Worm (Caenorhabditis elegans) whole organism, L2 larva: Measurements from ENCODE around the gene F14D7.12.

Experiments used
- C34F6.9 ChIP-seq: fragments of 150-350 bp; optimal IDR thresholded peaks from 2 replicates; lab custom pipeline; 2014; ENCODE audit warnings: missing biosample characterization, missing genetic modification characterization
- F13H6.1 ChIP-seq: sonication (generic microtip); optimal IDR thresholded peaks from 2 replicates; lab custom pipeline; 2016; ENCODE audit warnings: missing genetic modification characterization, missing compliant biosample characterization
- Y55F3AM.14 ChIP-seq: fragments of 200-800 bp; sonication (Bioruptor generic); optimal IDR thresholded peaks from 2 replicates; lab custom pipeline; 2018; ENCODE audit warnings: mild to moderate bottlenecking, missing genetic modification characterization, missing compliant biosample characterization
- alr-1 ChIP-seq: fragments of 150-350 bp; optimal IDR thresholded peaks from 2 replicates; lab custom pipeline; 2014; ENCODE audit warnings: missing biosample characterization, missing genetic modification characterization
- aly-2 ChIP-seq: fragments of 150-350 bp; optimal IDR thresholded peaks from 2 replicates; lab custom pipeline; 2014; ENCODE audit warnings: missing biosample characterization, missing genetic modification characterization
- ama-1 ChIP-seq: fragments of 150-350 bp; optimal IDR thresholded peaks from 2 replicates; lab custom pipeline; 2018; ENCODE audit warnings: inconsistent platforms
- blmp-1 ChIP-seq: sonication (generic microtip); optimal IDR thresholded peaks from 2 replicates; lab custom pipeline; 2017; ENCODE audit warnings: missing genetic modification characterization, mild to moderate bottlenecking, missing compliant biosample characterization, antibody characterized with exemption, moderate library complexity; ENCODE audit not compliant: insufficient read depth
- ceh-82 ChIP-seq: fragments of 150-350 bp; optimal IDR thresholded peaks from 2 replicates; lab custom pipeline; 2014; ENCODE audit warnings: missing biosample characterization, missing genetic modification characterization
- crh-2 ChIP-seq: sonication (generic microtip); optimal IDR thresholded peaks from 2 replicates; lab custom pipeline; 2017; ENCODE audit warnings: missing biosample characterization, missing genetic modification characterization
- dmd-4 ChIP-seq: sonication (generic microtip); optimal IDR thresholded peaks from 2 replicates; lab custom pipeline; 2017; ENCODE audit warnings: missing biosample characterization, missing genetic modification characterization
- fos-1 ChIP-seq: fragments of 150-350 bp; optimal IDR thresholded peaks from 2 replicates; lab custom pipeline; 2014; ENCODE audit warnings: missing biosample characterization, missing genetic modification characterization
- gmeb-1 ChIP-seq: fragments of 150-350 bp; optimal IDR thresholded peaks from 2 replicates; lab custom pipeline; 2014; ENCODE audit warnings: missing biosample characterization, missing genetic modification characterization
- lin-13 ChIP-seq: fragments of 150-350 bp; optimal IDR thresholded peaks from 2 replicates; lab custom pipeline; 2014; ENCODE audit warnings: missing biosample characterization, missing genetic modification reagents, missing genetic modification characterization
- lsy-2 ChIP-seq, 2 experiments: fragments of 150-350 bp in 1 of 2; sonication (generic microtip) in 1 of 2; optimal IDR thresholded peaks; 2 replicates each; lab custom pipeline; 2014 to 2017; ENCODE audit warnings: missing biosample characterization in 2 of 2, missing genetic modification characterization in 2 of 2
- mdl-1 ChIP-seq, 2 experiments: fragments of 150-350 bp in 1 of 2; sonication (generic microtip) in 1 of 2; optimal IDR thresholded peaks; 2 replicates each; lab custom pipeline; 2017; ENCODE audit warnings: missing biosample characterization in 2 of 2, missing genetic modification characterization in 2 of 2
- nhr-10 ChIP-seq: sonication (generic microtip); optimal IDR thresholded peaks from 2 replicates; lab custom pipeline; 2017; ENCODE audit warnings: missing biosample characterization, missing genetic modification characterization
- nhr-129 ChIP-seq: fragments of 150-350 bp; optimal IDR thresholded peaks from 2 replicates; lab custom pipeline; 2014; ENCODE audit warnings: missing biosample characterization, missing genetic modification characterization
- nhr-21 ChIP-seq: fragments of 150-350 bp; optimal IDR thresholded peaks from 2 replicates; lab custom pipeline; 2014; ENCODE audit warnings: missing biosample characterization, missing genetic modification characterization
- nhr-25 ChIP-seq: fragments of 150-350 bp; sonication (generic microtip); optimal IDR thresholded peaks from 3 replicates; lab custom pipeline; 2014; ENCODE audit warnings: missing biosample characterization, missing genetic modification characterization
- nhr-6 ChIP-seq: fragments of 150-350 bp; optimal IDR thresholded peaks from 2 replicates; lab custom pipeline; 2014; ENCODE audit warnings: missing biosample characterization, missing genetic modification characterization
- sem-4 ChIP-seq: fragments of 150-350 bp; optimal IDR thresholded peaks from 2 replicates; lab custom pipeline; 2014; ENCODE audit warnings: missing biosample characterization, missing genetic modification reagents, missing genetic modification characterization
- skn-1 ChIP-seq: sonication (generic microtip); optimal IDR thresholded peaks from 2 replicates; lab custom pipeline; 2017; ENCODE audit warnings: missing biosample characterization, missing genetic modification characterization
- sma-9 ChIP-seq, 2 experiments: fragments of 150-350 bp in 1 of 2; sonication (generic microtip) in 1 of 2; optimal IDR thresholded peaks; 2 replicates each; lab custom pipeline; 2014 to 2016; ENCODE audit warnings: missing genetic modification characterization in 2 of 2, mild to moderate bottlenecking in 1 of 2, missing biosample characterization in 1 of 2, missing compliant biosample characterization in 1 of 2, missing genetic modification reagents in 1 of 2, moderate library complexity in 1 of 2
- snpc-4 ChIP-seq: fragments of 150-350 bp; optimal IDR thresholded peaks from 2 replicates; lab custom pipeline; 2014; ENCODE audit warnings: missing biosample characterization, missing genetic modification characterization
- unc-55 ChIP-seq: fragments of 150-350 bp; sonication (generic microtip); optimal IDR thresholded peaks from 3 replicates; lab custom pipeline; 2014; ENCODE audit warnings: missing biosample characterization, missing genetic modification reagents, missing genetic modification characterization
- unc-62 ChIP-seq: fragments of 150-350 bp; optimal IDR thresholded peaks from 2 replicates; lab custom pipeline; 2014; ENCODE audit warnings: missing biosample characterization, missing genetic modification reagents, missing genetic modification characterization
- ztf-11 ChIP-seq: sonication (generic microtip); optimal IDR thresholded peaks from 2 replicates; lab custom pipeline; 2017; ENCODE audit warnings: missing biosample characterization, missing genetic modification characterization

F14D7.12 gene

DNA sequence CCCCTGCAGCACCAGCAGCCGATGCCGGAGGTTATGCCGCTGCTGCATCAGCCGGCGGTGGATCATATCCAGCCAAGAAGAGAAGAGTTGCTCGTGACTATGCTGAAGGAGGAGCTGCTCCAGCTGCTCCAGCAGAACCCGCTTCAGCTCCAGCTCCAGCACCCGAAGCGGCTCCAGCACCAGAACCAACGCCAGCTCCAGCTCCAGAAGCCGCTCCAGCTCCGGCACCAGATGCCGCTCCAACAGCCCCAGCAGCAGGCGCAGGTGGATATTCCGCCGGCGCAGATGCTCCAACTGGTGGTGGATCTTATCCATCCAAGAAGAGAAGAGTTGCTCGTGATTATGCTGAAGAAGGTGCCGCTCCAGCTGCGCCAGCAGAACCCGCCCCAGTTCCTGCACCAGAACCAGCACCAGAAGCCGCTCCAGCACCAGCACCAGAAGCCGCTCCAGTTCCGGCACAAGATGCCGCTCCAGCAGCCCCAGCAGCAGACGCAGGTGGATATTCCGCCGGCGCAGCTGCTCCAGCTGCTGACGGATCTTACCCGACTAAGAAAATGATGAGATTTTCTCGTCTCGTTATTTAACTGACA, 21.0 kb downstream of the F14D7.12 start:
- peak; percentile 11 for TF ChIP-seq Y55F3AM.14
- TF ChIP-seq F13H6.1 (tag; lab: Kevin White, UChicago), result no peak
- no peak for TF ChIP-seq ceh-82
- TF ChIP-seq, all 48 proteins: peak for 1

- TF ChIP-seq mdl-1 (tag; optimal IDR thresholded peaks at IDR 0.05; lab: Kevin White, UChicago) (no peak), fos-1 (tag; lab: Kevin White, UChicago) (peak; percentile 1), nhr-25 (tag; lab: Kevin White, UChicago) (peak; percentile 1), skn-1 (tag; lab: Kevin White, UChicago) (no peak), ama-1 (lab: Kevin White, UChicago) (peak; percentile 59), snpc-4 (tag; lab: Kevin White, UChicago) (peak; percentile 46), alr-1 (tag; lab: Kevin White, UChicago) (no peak), crh-2 (peak; percentile 56), nhr-129 (tag; lab: Kevin White, UChicago) (peak; percentile 65), blmp-1 (tag; lab: Kevin White, UChicago) (no peak), sem-4 (tag; lab: Kevin White, UChicago) (peak; percentile 25), nhr-10 (tag; lab: Kevin White, UChicago) (no peak), sma-9 (GFP tag; optimal IDR thresholded peaks at IDR 0.05; lab: Kevin White, UChicago) (peak; percentile 27), sma-9 (tag; optimal IDR thresholded peaks at IDR 0.05; lab: Kevin White, UChicago) (no peak), ztf-11 (tag; lab: Kevin White, UChicago) (no peak), F13H6.1 (tag; lab: Kevin White, UChicago) (peak; percentile 15), lin-13 (GFP tag; lab: Kevin White, UChicago) (peak; percentile 25), lsy-2 (tag; optimal IDR thresholded peaks at IDR 0.05; lab: Kevin White, UChicago) (peak in 1 of 2 experiments; percentile 62), unc-55 (GFP tag; lab: Kevin White, UChicago) (peak; percentile 62), unc-62 (GFP tag; lab: Kevin White, UChicago) (no peak), C34F6.9 (tag; lab: Kevin White, UChicago) (peak; percentile 83), gmeb-1 (tag; lab: Kevin White, UChicago) (peak; percentile 23)
These were observed 22.9 kb downstream of the F14D7.12 start, which contains the start of gene F47B8.3 for ce11 chrV:14322743-14323142. F47B8.3 (minus strand) TSS chrV:14323003.

ce11 chrV:14324502-14325467, 25.0 kb downstream of the F14D7.12 start, which contains the start of the genes F47B8.4 and F47B8.18:
F47B8.4 (minus strand) TSS chrV:14324673.
F47B8.18 (minus strand) TSS chrV:14325464.
- TF ChIP-seq unc-55 (GFP tag; lab: Kevin White, UChicago) (no peak), fos-1 (tag; lab: Kevin White, UChicago) (peak; percentile 26)

DNA sequence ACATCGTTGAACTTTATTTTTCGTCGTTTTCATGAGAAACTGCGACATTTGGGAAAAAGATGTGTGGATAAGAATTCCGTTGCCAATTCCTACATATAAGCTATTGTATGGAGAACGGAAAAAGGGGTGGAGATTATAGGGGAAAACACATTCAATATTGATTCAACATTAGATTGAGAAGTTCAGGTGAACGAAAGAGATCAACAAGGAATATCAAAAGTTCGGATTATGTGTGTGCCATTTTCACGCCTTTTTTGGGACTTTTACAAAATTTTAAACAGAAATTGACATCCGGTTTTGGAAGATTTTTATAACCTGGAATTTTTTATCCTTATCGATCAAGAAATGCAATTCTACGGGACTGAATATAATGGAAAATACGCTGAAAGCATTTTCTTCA, 28.0 kb downstream of the F14D7.12 start, which contains the start of gene F47B8.5:
Gene F47B8.5, minus strand, starts transcription at position 101 of the 400 bp plus-strand sequence.
- TF ChIP-seq ztf-11 (tag; lab: Kevin White, UChicago), result no peak
- TF ChIP-seq aly-2 (tag; lab: Kevin White, UChicago), result no peak
- TF ChIP-seq nhr-21 (tag; lab: Kevin White, UChicago), result no peak
- TF ChIP-seq unc-55 (GFP tag; lab: Kevin White, UChicago), result no peak
- no peak for TF ChIP-seq blmp-1 (tag; lab: Kevin White, UChicago)
- no peak for TF ChIP-seq dmd-4 (tag; lab: Kevin White, UChicago)
- TF ChIP-seq alr-1 (tag; lab: Kevin White, UChicago), result no peak
- TF ChIP-seq nhr-6 (tag; lab: Kevin White, UChicago), result no peak
- TF ChIP-seq ama-1 (lab: Kevin White, UChicago), result no peak
- TF ChIP-seq skn-1 (tag; lab: Kevin White, UChicago), result no peak

DNA sequence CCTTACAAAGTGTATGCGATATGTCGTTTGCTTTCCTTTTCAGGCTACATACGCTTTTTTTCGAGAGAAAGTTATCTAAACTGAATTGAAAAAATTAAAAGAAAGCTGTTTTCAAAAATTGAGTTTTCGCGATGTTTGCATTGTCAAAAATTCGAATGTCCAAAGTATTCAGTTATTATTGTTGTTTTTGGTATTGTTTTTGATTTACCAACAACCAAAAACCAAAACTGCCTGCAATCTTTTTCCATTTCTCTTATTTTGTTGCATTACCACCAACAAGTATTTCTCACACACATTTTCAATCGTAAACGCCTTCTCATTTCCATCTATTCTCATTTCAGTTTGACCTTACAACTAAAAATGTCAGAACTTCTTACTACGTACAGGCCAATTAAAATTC, 29.0 kb downstream of the F14D7.12 start, which contains the start of gene pepm-1:
Gene pepm-1, plus strand, starts transcription at position 301 of the 400 bp plus-strand sequence.
- no peak for TF ChIP-seq C34F6.9 (tag; lab: Kevin White, UChicago)
- TF ChIP-seq, all 48 proteins: peak for 0
